Fruit fly (Drosophila melanogaster) whole organism, embryonic: Measurements from ENCODE around the gene Abl.

Experiments used
- Abd-B ChIP-seq: fragments of 200-800 bp; sonication (Bioruptor generic); optimal IDR thresholded peaks from 2 replicates; lab custom pipeline; 2018; ENCODE audit warnings: missing biosample characterization, mild to moderate bottlenecking, missing genetic modification characterization, moderate library complexity
- Adf1 ChIP-seq: fragments of 200-800 bp; sonication (Bioruptor generic); IDR thresholded peaks from 2 replicates; pipeline ENCODE4 v1.3.6; 2022; ENCODE audit warnings: missing biosample characterization, missing genetic modification characterization
- CG11696 ChIP-seq: fragments of 200-800 bp; sonication (Bioruptor generic); IDR thresholded peaks from 2 replicates; pipeline ENCODE4 v1.3.6; 2022; ENCODE audit warnings: missing biosample characterization, missing genetic modification characterization
- CG12236 ChIP-seq: fragments of 200-800 bp; sonication (Bioruptor generic); optimal IDR thresholded peaks from 2 replicates; lab custom pipeline; 2016; ENCODE audit warnings: missing biosample characterization, missing genetic modification characterization
- CG13424 ChIP-seq: fragments of 200-800 bp; sonication (Bioruptor generic); optimal IDR thresholded peaks from 2 replicates; lab custom pipeline; 2019; ENCODE audit warnings: missing biosample characterization, mild to moderate bottlenecking, missing genetic modification characterization, moderate library complexity
- CG15514 ChIP-seq: fragments of 200-800 bp; sonication (Bioruptor generic); optimal IDR thresholded peaks from 3 replicates; lab custom pipeline; 2017; ENCODE audit warnings: missing biosample characterization, missing genetic modification characterization, mild to moderate bottlenecking, moderate library complexity, missing genetic modification reagents
- CG17361 ChIP-seq: fragments of 200-800 bp; sonication (Bioruptor generic); IDR thresholded peaks from 3 replicates; pipeline ENCODE4 v1.3.6; 2022; ENCODE audit warnings: missing biosample characterization, missing genetic modification characterization
- CG17385 ChIP-seq: fragments of 200-800 bp; sonication (Bioruptor generic); optimal IDR thresholded peaks from 3 replicates; lab custom pipeline; 2018; ENCODE audit warnings: missing biosample characterization, mild to moderate bottlenecking, missing genetic modification characterization
- CG2120 ChIP-seq: fragments of 200-800 bp; sonication (Bioruptor generic); optimal IDR thresholded peaks from 3 replicates; lab custom pipeline; 2016; ENCODE audit warnings: missing biosample characterization, missing genetic modification characterization
- CG2199 ChIP-seq: fragments of 200-800 bp; sonication (Bioruptor generic); IDR thresholded peaks from 3 replicates; pipeline ENCODE4 v1.3.6; 2022; ENCODE audit warnings: missing biosample characterization, missing genetic modification characterization
- CG2712 ChIP-seq: fragments of 200-800 bp; optimal IDR thresholded peaks from 3 replicates; lab custom pipeline; 2019; ENCODE audit warnings: missing biosample characterization, mild to moderate bottlenecking, missing genetic modification characterization, moderate library complexity
- CG2889 ChIP-seq: fragments of 200-800 bp; sonication (Bioruptor generic); IDR thresholded peaks from 3 replicates; pipeline ENCODE4 v1.3.6; 2022; ENCODE audit warnings: missing biosample characterization, missing genetic modification characterization
- CG30020 ChIP-seq: fragments of 200-800 bp; optimal IDR thresholded peaks from 2 replicates; lab custom pipeline; 2019; ENCODE audit warnings: missing biosample characterization, mild to moderate bottlenecking, missing genetic modification characterization, moderate library complexity
- CG31224 ChIP-seq: fragments of 200-800 bp; sonication (Bioruptor generic); IDR thresholded peaks from 2 replicates; pipeline ENCODE4 v1.3.6; 2022; ENCODE audit warnings: missing biosample characterization, missing genetic modification characterization
- CG3281 ChIP-seq: fragments of 200-800 bp; sonication (Bioruptor generic); optimal IDR thresholded peaks from 3 replicates; lab custom pipeline; 2017; ENCODE audit warnings: missing biosample characterization, mild to moderate bottlenecking, missing genetic modification characterization
- CG3407 ChIP-seq: fragments of 200-800 bp; sonication (Bioruptor generic); optimal IDR thresholded peaks from 2 replicates; lab custom pipeline; 2018; ENCODE audit warnings: missing biosample characterization, mild to moderate bottlenecking, missing genetic modification characterization
- CG42726 ChIP-seq: fragments of 200-800 bp; sonication (Bioruptor generic); IDR thresholded peaks from 2 replicates; pipeline ENCODE4 v1.3.6; 2022; ENCODE audit warnings: missing biosample characterization, missing genetic modification characterization; ENCODE audit not compliant: partially characterized antibody
- CG4424 ChIP-seq: fragments of 200-800 bp; sonication (Bioruptor generic); optimal IDR thresholded peaks from 3 replicates; lab custom pipeline; 2016; ENCODE audit warnings: missing biosample characterization, missing genetic modification characterization
- CG4730 ChIP-seq: fragments of 200-800 bp; sonication (Bioruptor generic); IDR thresholded peaks from 2 replicates; pipeline ENCODE4 v1.3.6; 2022; ENCODE audit warnings: missing biosample characterization, missing genetic modification characterization
- CG4820 ChIP-seq: fragments of 200-800 bp; sonication (Bioruptor generic); optimal IDR thresholded peaks from 3 replicates; lab custom pipeline; 2016; ENCODE audit warnings: missing biosample characterization, missing genetic modification characterization
- CG6765 ChIP-seq: fragments of 200-800 bp; sonication (Bioruptor generic); optimal IDR thresholded peaks from 3 replicates; lab custom pipeline; 2017; ENCODE audit warnings: missing biosample characterization, mild to moderate bottlenecking, missing genetic modification characterization
- CG7556 ChIP-seq: fragments of 200-800 bp; sonication (Bioruptor generic); optimal IDR thresholded peaks from 2 replicates; lab custom pipeline; 2017; ENCODE audit warnings: missing biosample characterization, mild to moderate bottlenecking, missing genetic modification characterization
- CG8924 ChIP-seq: fragments of 200-800 bp; optimal IDR thresholded peaks from 3 replicates; lab custom pipeline; 2019; ENCODE audit warnings: missing biosample characterization, mild to moderate bottlenecking, missing genetic modification characterization, moderate library complexity
- CG9215 ChIP-seq: fragments of 200-800 bp; sonication (Bioruptor generic); IDR thresholded peaks from 2 replicates; pipeline ENCODE4 v1.3.6; 2022; ENCODE audit warnings: missing biosample characterization, missing genetic modification characterization
- ERR ChIP-seq: fragments of 200-800 bp; sonication (Bioruptor generic); optimal IDR thresholded peaks from 2 replicates; lab custom pipeline; 2016; ENCODE audit warnings: missing biosample characterization, missing genetic modification characterization
- Med ChIP-seq: fragments of 200-800 bp; sonication (Bioruptor generic); peaks from one replicate; lab custom pipeline; 2016; ENCODE audit warnings: missing biosample characterization, missing genetic modification characterization, mild to moderate bottlenecking, inconsistent platforms, moderate library complexity
- Mrtf ChIP-seq: fragments of 200-800 bp; sonication (Bioruptor generic); IDR thresholded peaks from 3 replicates; pipeline ENCODE4 v1.3.6; 2022; ENCODE audit warnings: missing biosample characterization, missing genetic modification characterization
- Nf-YA ChIP-seq: fragments of 200-800 bp; sonication (Bioruptor generic); IDR thresholded peaks from 2 replicates; pipeline ENCODE4 v1.3.6; 2022; ENCODE audit warnings: missing biosample characterization, missing genetic modification characterization
- Rfx ChIP-seq: fragments of 200-800 bp; sonication (Bioruptor generic); IDR thresholded peaks from 2 replicates; pipeline ENCODE4 v1.3.6; 2022; ENCODE audit warnings: missing biosample characterization, missing genetic modification characterization
- Sry-δ ChIP-seq: fragments of 200-800 bp; sonication (Bioruptor generic); optimal IDR thresholded peaks from 2 replicates; lab custom pipeline; 2016; ENCODE audit warnings: missing biosample characterization, missing genetic modification characterization
- ac ChIP-seq: fragments of 200-800 bp; sonication (Bioruptor generic); optimal IDR thresholded peaks from 3 replicates; lab custom pipeline; 2017; ENCODE audit warnings: missing biosample characterization, mild to moderate bottlenecking, missing genetic modification characterization
- ase ChIP-seq: fragments of 200-800 bp; sonication (Bioruptor generic); IDR thresholded peaks from 3 replicates; pipeline ENCODE4 v1.3.6; 2022; ENCODE audit warnings: missing biosample characterization, missing genetic modification characterization
- bsh ChIP-seq, 2 experiments: fragments of 200-800 bp; sonication (Bioruptor generic); optimal IDR thresholded peaks; 2 replicates each; lab custom pipeline; 2017 to 2018; ENCODE audit warnings: mild to moderate bottlenecking in 2 of 2, missing biosample characterization in 2 of 2, missing genetic modification characterization in 2 of 2, moderate library complexity in 1 of 2
- croc ChIP-seq: fragments of 200-800 bp; sonication (Bioruptor generic); conservative IDR thresholded peaks from 3 replicates; pipeline ENCODE4 v1.3.6; 2022; ENCODE audit warnings: missing biosample characterization, missing genetic modification characterization
- da ChIP-seq: fragments of 200-800 bp; sonication (Bioruptor generic); optimal IDR thresholded peaks from 2 replicates; lab custom pipeline; 2016; ENCODE audit warnings: missing biosample characterization, missing genetic modification characterization
- danr ChIP-seq: fragments of 200-800 bp; sonication (Bioruptor generic); IDR thresholded peaks from 2 replicates; pipeline ENCODE4 v1.3.6; 2022; ENCODE audit warnings: missing biosample characterization, missing genetic modification characterization
- dimm ChIP-seq: fragments of 200-800 bp; sonication (Bioruptor generic); IDR thresholded peaks from 2 replicates; pipeline ENCODE4 v1.3.6; 2022; ENCODE audit warnings: missing biosample characterization, missing genetic modification characterization
- dmrt11E ChIP-seq: fragments of 200-800 bp; sonication (Bioruptor generic); optimal IDR thresholded peaks from 3 replicates; lab custom pipeline; 2018; ENCODE audit warnings: missing biosample characterization, mild to moderate bottlenecking, missing genetic modification characterization, moderate library complexity
- fu2 ChIP-seq: fragments of 200-800 bp; sonication (Bioruptor generic); optimal IDR thresholded peaks from 2 replicates; lab custom pipeline; 2016; ENCODE audit warnings: missing biosample characterization, missing genetic modification characterization
- gsb ChIP-seq: fragments of 200-800 bp; sonication (Bioruptor generic); IDR thresholded peaks from 2 replicates; pipeline ENCODE4 v1.3.6; 2022; ENCODE audit warnings: missing biosample characterization, missing genetic modification characterization
- gsb-n ChIP-seq: fragments of 200-800 bp; sonication (Bioruptor generic); optimal IDR thresholded peaks from 3 replicates; lab custom pipeline; 2018; ENCODE audit warnings: missing biosample characterization, mild to moderate bottlenecking, missing genetic modification characterization
- lola ChIP-seq, 3 experiments: fragments of >200 bp in 2 of 3; fragments of 200-800 bp in 1 of 3; sonication (Bioruptor generic) in 1 of 3; optimal IDR thresholded peaks; 2 replicates each; lab custom pipeline; 2017 to 2019; ENCODE audit warnings: missing biosample characterization in 3 of 3, missing genetic modification characterization in 3 of 3, mild to moderate bottlenecking in 1 of 3, moderate library complexity in 1 of 3
- nmo ChIP-seq: fragments of 200-800 bp; sonication (Bioruptor generic); optimal IDR thresholded peaks from 2 replicates; lab custom pipeline; 2018; ENCODE audit warnings: missing biosample characterization, mild to moderate bottlenecking, missing genetic modification characterization, moderate library complexity
- sima ChIP-seq: fragments of 200-800 bp; sonication (Bioruptor generic); optimal IDR thresholded peaks from 2 replicates; lab custom pipeline; 2016; ENCODE audit warnings: missing biosample characterization, missing genetic modification characterization
- trh ChIP-seq: fragments of 200-800 bp; sonication (Bioruptor generic); optimal IDR thresholded peaks from 2 replicates; lab custom pipeline; 2016; ENCODE audit warnings: missing biosample characterization, missing genetic modification characterization
- usp ChIP-seq: fragments of >200 bp; optimal IDR thresholded peaks from 2 replicates; lab custom pipeline; 2017; ENCODE audit warnings: missing biosample characterization, missing genetic modification characterization
- zf30C ChIP-seq: fragments of 200-800 bp; sonication (Bioruptor generic); optimal IDR thresholded peaks from 3 replicates; lab custom pipeline; 2018; ENCODE audit warnings: missing biosample characterization, mild to moderate bottlenecking, missing genetic modification characterization

Abl gene

dm6 chr3L:16659959-16660870, 12.5 kb upstream of the Abl start (continued):
- peak; percentile 90 for TF ChIP-seq CG4730
- peak; percentile 93 for TF ChIP-seq croc (GFP tag; lab: Robert Waterston, UW)
- TF ChIP-seq CG2889 (GFP tag; lab: Robert Waterston, UW) = peak; percentile 93
- peak; percentile 100 for TF ChIP-seq CG17361
- peak; percentile 90 for TF ChIP-seq ERR (GFP tag; lab: Kevin White, UChicago)
- peak; percentile 98 for TF ChIP-seq CG13424 (tag; lab: Kevin White, UChicago)
- TF ChIP-seq CG2199 (GFP tag; lab: Robert Waterston, UW) = peak; percentile 94
- peak; percentile 97 for TF ChIP-seq CG2712 (tag; lab: Kevin White, UChicago)
- TF ChIP-seq usp (GFP tag; lab: Kevin White, UChicago) = no peak
- TF ChIP-seq dimm (GFP tag; lab: Robert Waterston, UW) = peak; percentile 80
- TF ChIP-seq sima = peak; percentile 69
- peak; percentile 96 for TF ChIP-seq CG4820 (GFP tag; lab: Kevin White, UChicago)
- TF ChIP-seq gsb (GFP tag; lab: Robert Waterston, UW) = peak; percentile 91
- TF ChIP-seq nmo (GFP tag; lab: Kevin White, UChicago) = peak; percentile 99
- peak; percentile 71 for TF ChIP-seq da (GFP tag; lab: Kevin White, UChicago)
- peak; percentile 95 for TF ChIP-seq CG3407 (GFP tag; lab: Kevin White, UChicago)
- peak; percentile 93 for TF ChIP-seq dmrt11E (tag; lab: Kevin White, UChicago)
- TF ChIP-seq ac (GFP tag; lab: Kevin White, UChicago) = peak; percentile 81
- peak; percentile 94 for TF ChIP-seq Rfx (GFP tag; lab: Robert Waterston, UW)
- TF ChIP-seq Abd-B (GFP tag; lab: Kevin White, UChicago) = peak; percentile 96
- TF ChIP-seq CG9215 = peak; percentile 93
- peak; percentile 94 for TF ChIP-seq CG17385 (GFP tag; lab: Kevin White, UChicago)
- peak; percentile 98 for TF ChIP-seq CG8924 (tag; lab: Kevin White, UChicago)
- TF ChIP-seq CG31224 (GFP tag; lab: Robert Waterston, UW) = peak; percentile 92

dm6 chr3L:16659099-16659498, 11.4 kb upstream of the Abl start:
- TF ChIP-seq CG11696 (GFP tag; lab: Robert Waterston, UW) (peak; percentile 76), bsh (GFP tag; optimal IDR thresholded peaks at IDR 0.05; lab: Kevin White, UChicago) (no peak), Med (peak; percentile 51), trh (no peak)

dm6 chr3L:16657014-16657413, 9.3 kb upstream of the Abl start:
- TF ChIP-seq danr (GFP tag; lab: Robert Waterston, UW) = 0 out of 2 replicates have a peak, but pooled peaks have one; percentile 5
- TF ChIP-seq CG6765 (GFP tag; lab: Kevin White, UChicago) = peak; percentile 17
- no peak for TF ChIP-seq Nf-YA (GFP tag; lab: Robert Waterston, UW)
- TF ChIP-seq zf30C (GFP tag; lab: Kevin White, UChicago) = no peak
- TF ChIP-seq fu2 = no peak
- no peak for TF ChIP-seq CG12236 (GFP tag; lab: Kevin White, UChicago)
- peak; percentile 48 for TF ChIP-seq CG2120 (GFP tag; lab: Kevin White, UChicago)
- no peak for TF ChIP-seq CG30020 (tag; lab: Kevin White, UChicago)
- no peak for TF ChIP-seq CG42726 (GFP tag; lab: Robert Waterston, UW)
- TF ChIP-seq Sry-δ = no peak
- TF ChIP-seq CG2889 (GFP tag; lab: Robert Waterston, UW) = peak; percentile 42; the same call in 1 of the 3 replicates
- TF ChIP-seq Mrtf (GFP tag; lab: Robert Waterston, UW) = no peak
- no peak for TF ChIP-seq CG4424 (GFP tag; lab: Kevin White, UChicago)
- TF ChIP-seq Adf1 (GFP tag; lab: Robert Waterston, UW) = no peak
- TF ChIP-seq ase (GFP tag; lab: Robert Waterston, UW) = no peak
- peak in 1 of 3 experiments; percentile 6 for TF ChIP-seq lola (GFP tag; optimal IDR thresholded peaks at IDR 0.05; lab: Kevin White, UChicago)
- peak; percentile 28 for TF ChIP-seq CG15514 (GFP tag; lab: Kevin White, UChicago)
- TF ChIP-seq gsb-n = no peak
- peak; percentile 61 for TF ChIP-seq CG3281 (GFP tag; lab: Kevin White, UChicago)
- peak; percentile 46 for TF ChIP-seq CG7556 (GFP tag; lab: Kevin White, UChicago)
